Worm (Caenorhabditis elegans) whole organism, L4/young adult: ENCODE results near the gene nhr-253.
A peak's percentile ranks its signal among the peaks of the same experiment; 100 is the strongest.

Experiments
- W03F9.2 ChIP-seq: fragments of 150-350 bp; optimal IDR thresholded peaks from 2 replicates; lab custom pipeline; 2014; ENCODE audit warnings: missing biosample characterization, missing genetic modification characterization
- dao-5 ChIP-seq: sonication (generic microtip); optimal IDR thresholded peaks from 2 replicates; lab custom pipeline; 2016; ENCODE audit warnings: missing genotype, missing genetic modification characterization, moderate library complexity, missing compliant biosample characterization
- him-1 ChIP-seq: sonication (generic microtip); optimal IDR thresholded peaks from 2 replicates; lab custom pipeline; 2016; ENCODE audit warnings: missing genotype, missing genetic modification reagents, missing genetic modification characterization, missing compliant biosample characterization

nhr-253 gene

DNA sequence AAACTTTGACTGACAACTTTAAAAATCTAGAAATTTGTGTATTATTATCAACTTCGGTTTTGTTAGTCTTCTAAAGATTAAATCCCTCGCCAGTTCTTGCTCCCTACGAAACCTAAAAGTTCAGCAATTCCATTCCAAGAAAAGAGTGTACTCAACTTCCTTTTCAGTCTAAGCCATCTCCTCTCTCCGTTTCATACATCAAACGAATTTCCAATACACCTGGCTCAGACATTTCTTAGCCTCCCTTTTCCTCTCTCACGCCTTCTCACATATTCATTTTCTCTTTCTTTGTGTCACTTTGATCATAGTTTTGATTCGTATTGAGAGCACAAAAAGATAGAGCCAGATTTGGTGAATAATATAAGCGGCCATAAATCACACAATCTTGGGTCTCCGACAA is at the start of gene nhr-253:
nhr-253 (plus strand) TSS at position 285 of the 400 bp plus-strand sequence.
- no peak for TF ChIP-seq W03F9.2 (tag; lab: Kevin White, UChicago)
- no peak for TF ChIP-seq dao-5
- TF ChIP-seq him-1 (tag; lab: Kevin White, UChicago) = no peak

- no peak for TF ChIP-seq dao-5
- no peak for TF ChIP-seq W03F9.2 (tag; lab: Kevin White, UChicago)
- no peak for TF ChIP-seq him-1 (tag; lab: Kevin White, UChicago)
Observed at ce11 chrV:347561-348345, 48.6 kb upstream of the nhr-253 start.

ce11 chrV:349054-349453 is 47.3 kb upstream of the nhr-253 start, which contains the start of gene atg-9:
TSS of gene atg-9 (plus strand) at chrV:349385.
- TF ChIP-seq W03F9.2 (tag; lab: Kevin White, UChicago) (peak; percentile 63), dao-5 (no peak)

DNA sequence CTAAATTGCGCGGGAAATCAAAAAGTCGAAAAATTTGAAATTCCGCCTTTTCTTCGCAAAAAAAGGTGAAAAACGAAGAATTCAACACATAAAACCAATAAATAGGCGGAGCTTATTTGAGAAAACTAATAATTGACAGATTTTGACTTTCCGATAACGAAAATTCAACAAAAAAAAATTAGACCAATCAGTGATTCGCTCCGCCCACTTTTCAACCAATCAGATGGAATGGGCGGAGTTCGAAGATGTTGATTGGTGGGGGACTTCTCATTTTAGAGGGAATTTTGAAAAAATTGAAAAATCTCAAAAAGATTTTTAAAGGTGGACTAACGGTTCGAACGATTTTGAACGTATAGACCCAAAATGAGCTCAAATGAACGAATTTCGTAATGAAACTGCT is 45.6 kb upstream of the nhr-253 start:
- TF ChIP-seq dao-5 = no peak
- no peak for TF ChIP-seq him-1 (tag; lab: Kevin White, UChicago)
- TF ChIP-seq W03F9.2 (tag; lab: Kevin White, UChicago) = no peak

ce11 chrV:351787-352186 is 44.6 kb upstream of the nhr-253 start:
- TF ChIP-seq W03F9.2 (tag; lab: Kevin White, UChicago) (no peak), him-1 (tag; lab: Kevin White, UChicago) (no peak), dao-5 (no peak)

ce11 chrV:356959-357702 is 39.3 kb upstream of the nhr-253 start:
- TF ChIP-seq him-1 (tag; lab: Kevin White, UChicago) = no peak
- no peak for TF ChIP-seq dao-5
- TF ChIP-seq W03F9.2 (tag; lab: Kevin White, UChicago) = no peak

- TF ChIP-seq dao-5 = no peak
- no peak for TF ChIP-seq W03F9.2 (tag; lab: Kevin White, UChicago)
- no peak for TF ChIP-seq him-1 (tag; lab: Kevin White, UChicago)
Observed at ce11 chrV:358473-358872, 37.9 kb upstream of the nhr-253 start.

- TF ChIP-seq W03F9.2 (tag; lab: Kevin White, UChicago) (no peak), him-1 (tag; lab: Kevin White, UChicago) (no peak), dao-5 (no peak)
Observed at ce11 chrV:359466-359865, 36.9 kb upstream of the nhr-253 start, which contains the start of gene T22H9.1. TSS of gene T22H9.1 (plus strand) at chrV:359766.

- TF ChIP-seq W03F9.2 (tag; lab: Kevin White, UChicago) = no peak
- TF ChIP-seq him-1 (tag; lab: Kevin White, UChicago) = no peak
- no peak for TF ChIP-seq dao-5
Observed at ce11 chrV:360068-360467, 36.3 kb upstream of the nhr-253 start.

DNA sequence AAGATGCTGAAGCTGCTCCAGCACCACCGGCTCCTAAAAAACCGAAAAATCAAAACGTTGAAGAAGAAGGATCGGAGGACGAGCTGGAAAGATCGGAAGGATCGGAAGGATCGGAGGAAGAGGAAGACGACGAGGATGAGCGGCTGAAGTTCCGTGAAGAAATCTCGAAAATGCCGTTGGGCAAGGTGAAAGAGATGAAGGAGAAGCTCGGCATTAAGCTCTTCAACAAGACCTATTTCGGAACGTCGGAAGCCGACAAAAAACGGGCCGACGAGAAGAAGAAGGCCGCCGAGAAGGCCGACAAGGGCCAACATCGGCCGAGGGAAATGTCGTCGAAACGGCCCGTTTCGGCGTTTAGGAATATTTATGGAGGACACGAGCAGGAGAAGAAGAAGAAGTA is 35.1 kb upstream of the nhr-253 start:
- TF ChIP-seq W03F9.2 (tag; lab: Kevin White, UChicago) (no peak), dao-5 (no peak), him-1 (tag; lab: Kevin White, UChicago) (no peak)

ce11 chrV:364650-365049 is 31.7 kb upstream of the nhr-253 start, which contains the start of gene mltn-6:
TSS of gene mltn-6 (plus strand) at chrV:364950.
- TF ChIP-seq him-1 (tag; lab: Kevin White, UChicago) (no peak), W03F9.2 (tag; lab: Kevin White, UChicago) (no peak), dao-5 (no peak)

ce11 chrV:370033-370432 is 26.4 kb upstream of the nhr-253 start, which contains the start of gene mltn-7:
TSS of gene mltn-7 (plus strand) at chrV:370333.
- TF ChIP-seq dao-5 = no peak
- no peak for TF ChIP-seq W03F9.2 (tag; lab: Kevin White, UChicago)

DNA sequence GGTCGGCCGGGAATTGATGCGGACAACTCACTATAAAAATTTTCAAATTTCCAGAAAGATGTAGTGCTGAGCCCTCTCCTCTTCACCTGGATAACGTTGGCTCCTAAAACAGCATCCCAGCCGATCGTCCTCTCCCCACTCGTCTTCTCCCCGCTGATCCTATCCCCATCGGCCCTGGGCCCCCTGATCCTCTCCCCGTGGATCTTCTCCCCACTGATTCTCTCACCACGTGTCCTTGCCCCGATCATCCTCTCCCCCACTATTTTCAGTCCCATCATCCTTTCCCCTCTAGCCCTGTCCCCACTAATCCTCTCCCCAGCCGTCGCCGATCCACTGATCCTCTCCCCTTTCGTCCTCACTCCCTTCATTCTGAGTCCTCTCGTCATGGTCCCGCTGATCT is 23.2 kb upstream of the nhr-253 start:
- no peak for TF ChIP-seq W03F9.2 (tag; lab: Kevin White, UChicago)
- no peak for TF ChIP-seq dao-5
- no peak for TF ChIP-seq him-1 (tag; lab: Kevin White, UChicago)

DNA sequence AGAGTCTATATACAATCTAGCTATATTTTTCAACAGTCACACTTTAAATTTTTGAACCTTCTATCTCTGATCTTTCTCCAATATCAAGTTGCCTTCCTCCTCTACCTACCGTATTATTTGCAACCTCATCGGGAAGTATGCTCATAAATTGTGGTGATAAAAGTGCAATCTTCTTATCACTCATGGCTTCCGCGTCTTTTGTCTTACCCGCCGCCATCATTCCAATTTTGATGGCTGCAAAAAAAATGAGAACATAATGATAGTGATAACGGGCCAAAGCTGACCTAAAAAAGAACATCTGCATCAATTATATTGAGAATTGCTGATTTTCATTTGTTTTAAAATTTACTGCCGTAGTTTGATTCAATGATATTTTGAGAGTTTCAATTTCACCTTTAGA is 19.6 kb upstream of the nhr-253 start:
- TF ChIP-seq him-1 (tag; lab: Kevin White, UChicago) (no peak), dao-5 (no peak), W03F9.2 (tag; lab: Kevin White, UChicago) (no peak)
